Fruit fly (Drosophila melanogaster) whole organism, embryonic: ENCODE measurements around the gene Nse4.

ENCODE experiments used
- Adf1 ChIP-seq: fragments of 200-800 bp; sonication (Bioruptor generic); IDR thresholded peaks from 2 replicates; pipeline ENCODE4 v1.3.6; 2022; ENCODE audit warnings: missing biosample characterization, missing genetic modification characterization
- CG10366 ChIP-seq: fragments of 200-800 bp; sonication (Bioruptor generic); IDR thresholded peaks from 2 replicates; pipeline ENCODE4 v1.3.6; 2022; ENCODE audit warnings: missing biosample characterization, missing genetic modification characterization
- CG10979 ChIP-seq: fragments of 200-800 bp; sonication (Bioruptor generic); optimal IDR thresholded peaks from 2 replicates; lab custom pipeline; 2018; ENCODE audit warnings: missing biosample characterization, mild to moderate bottlenecking, missing genetic modification characterization, moderate library complexity
- CG11085 ChIP-seq: fragments of 200-800 bp; sonication (Bioruptor generic); IDR thresholded peaks from 2 replicates; pipeline ENCODE4 v1.3.6; 2022; ENCODE audit warnings: missing biosample characterization, missing genetic modification characterization
- CG13287 ChIP-seq: fragments of 200-800 bp; sonication (Bioruptor generic); IDR thresholded peaks from 2 replicates; pipeline ENCODE4 v1.3.6; 2022; ENCODE audit warnings: missing biosample characterization, missing genetic modification characterization; ENCODE audit not compliant: partially characterized antibody
- CG13624 ChIP-seq: fragments of 200-800 bp; sonication (Bioruptor generic); optimal IDR thresholded peaks from 2 replicates; lab custom pipeline; 2016; ENCODE audit warnings: missing biosample characterization, missing genetic modification characterization
- CG13894 ChIP-seq: fragments of 200-800 bp; sonication (Bioruptor generic); optimal IDR thresholded peaks from 3 replicates; lab custom pipeline; 2018; ENCODE audit warnings: missing biosample characterization, mild to moderate bottlenecking, missing genetic modification characterization, moderate library complexity
- CG14441 ChIP-seq: fragments of 200-800 bp; sonication (Bioruptor generic); IDR thresholded peaks from 2 replicates; pipeline ENCODE4 v1.3.6; 2022; ENCODE audit warnings: missing biosample characterization, missing genetic modification characterization
- CG15011 ChIP-seq: fragments of 200-800 bp; sonication (Bioruptor generic); optimal IDR thresholded peaks from 3 replicates; lab custom pipeline; 2018; ENCODE audit warnings: missing biosample characterization, mild to moderate bottlenecking, missing genetic modification characterization
- CG17186 ChIP-seq: fragments of 200-800 bp; sonication (Bioruptor generic); optimal IDR thresholded peaks from 3 replicates; lab custom pipeline; 2017; ENCODE audit warnings: missing biosample characterization, missing genetic modification reagents, missing genetic modification characterization
- CG17568 ChIP-seq: fragments of 200-800 bp; sonication (Bioruptor generic); optimal IDR thresholded peaks from 2 replicates; lab custom pipeline; 2018; ENCODE audit warnings: missing biosample characterization, mild to moderate bottlenecking, missing genetic modification characterization, moderate library complexity
- CG43689 ChIP-seq: fragments of 200-800 bp; sonication (Bioruptor generic); IDR thresholded peaks from 2 replicates; pipeline ENCODE4 v1.3.6; 2022; ENCODE audit warnings: missing biosample characterization, missing genetic modification characterization
- CG4854 ChIP-seq: fragments of 200-800 bp; sonication (Bioruptor generic); optimal IDR thresholded peaks from 2 replicates; lab custom pipeline; 2016; ENCODE audit warnings: missing biosample characterization, missing genetic modification characterization, inconsistent platforms
- CG8924 ChIP-seq: fragments of 200-800 bp; optimal IDR thresholded peaks from 3 replicates; lab custom pipeline; 2019; ENCODE audit warnings: missing biosample characterization, mild to moderate bottlenecking, missing genetic modification characterization, moderate library complexity
- CG9817 ChIP-seq: fragments of 200-800 bp; sonication (Bioruptor generic); optimal IDR thresholded peaks from 2 replicates; lab custom pipeline; 2018; ENCODE audit warnings: missing biosample characterization, mild to moderate bottlenecking, missing genetic modification characterization, moderate library complexity
- CoRest ChIP-seq: fragments of 200-800 bp; sonication (Bioruptor generic); optimal IDR thresholded peaks from 3 replicates; lab custom pipeline; 2018; ENCODE audit warnings: missing biosample characterization, mild to moderate bottlenecking, missing genetic modification characterization, moderate library complexity
- D19B ChIP-seq: fragments of 200-800 bp; sonication (Bioruptor generic); optimal IDR thresholded peaks from 2 replicates; lab custom pipeline; 2017; ENCODE audit warnings: missing biosample characterization, mild to moderate bottlenecking, missing genetic modification characterization
- Doc3 ChIP-seq: fragments of 200-800 bp; sonication (Bioruptor generic); IDR thresholded peaks from 3 replicates; pipeline ENCODE4 v1.3.6; 2022; ENCODE audit warnings: missing biosample characterization, missing genetic modification characterization; ENCODE audit not compliant: partially characterized antibody
- E2f2 ChIP-seq: fragments of 200-800 bp; sonication (Bioruptor generic); IDR thresholded peaks from 2 replicates; pipeline ENCODE4 v1.3.6; 2022; ENCODE audit warnings: missing biosample characterization, missing genetic modification characterization
- Elba2 ChIP-seq: fragments of 200-800 bp; sonication (Bioruptor generic); optimal IDR thresholded peaks from 3 replicates; lab custom pipeline; 2016; ENCODE audit warnings: missing biosample characterization, missing genetic modification characterization
- Ets97D ChIP-seq: fragments of 200-800 bp; sonication (Bioruptor generic); optimal IDR thresholded peaks from 3 replicates; lab custom pipeline; 2016; ENCODE audit warnings: missing biosample characterization, missing genetic modification characterization
- MESR4 ChIP-seq: fragments of 200-800 bp; sonication (Bioruptor generic); optimal IDR thresholded peaks from 2 replicates; lab custom pipeline; 2018; ENCODE audit warnings: missing biosample characterization, mild to moderate bottlenecking, missing genetic modification characterization, moderate library complexity
- NFAT ChIP-seq: fragments of 200-800 bp; sonication (Bioruptor generic); IDR thresholded peaks from 2 replicates; pipeline ENCODE4 v1.3.6; 2022; ENCODE audit warnings: missing biosample characterization, missing genetic modification characterization
- Oaz ChIP-seq: fragments of 200-800 bp; sonication (Bioruptor generic); IDR thresholded peaks from 2 replicates; pipeline ENCODE4 v1.3.6; 2022; ENCODE audit warnings: missing biosample characterization, missing genetic modification characterization
- Opbp ChIP-seq: fragments of 200-800 bp; sonication (Bioruptor generic); IDR thresholded peaks from 3 replicates; pipeline ENCODE4 v1.3.6; 2022; ENCODE audit warnings: missing biosample characterization, missing genetic modification characterization; ENCODE audit not compliant: partially characterized antibody
- PHDP ChIP-seq: fragments of 200-800 bp; sonication (Bioruptor generic); optimal IDR thresholded peaks from 3 replicates; lab custom pipeline; 2018; ENCODE audit warnings: missing biosample characterization, mild to moderate bottlenecking, missing genetic modification characterization, moderate library complexity
- Ravus ChIP-seq: fragments of 200-800 bp; sonication (Bioruptor generic); IDR thresholded peaks from 2 replicates; pipeline ENCODE4 v1.3.6; 2022; ENCODE audit warnings: missing biosample characterization, missing genetic modification characterization
- Trl ChIP-seq, 3 experiments: fragments of >200 bp in 2 of 3; fragments of 200-800 bp in 1 of 3; sonication (Bioruptor generic) in 1 of 3; optimal IDR thresholded peaks; 2 replicates in 1 of 3; 3 replicates in 2 of 3; lab custom pipeline; 2016 to 2017; ENCODE audit warnings: missing biosample characterization in 1 of 3, missing genetic modification characterization in 1 of 3
- YL-1 ChIP-seq: fragments of 200-800 bp; sonication (Bioruptor generic); optimal IDR thresholded peaks from 3 replicates; lab custom pipeline; 2017; ENCODE audit warnings: missing biosample characterization, mild to moderate bottlenecking, missing genetic modification characterization
- bab2 ChIP-seq: fragments of 200-800 bp; sonication (Bioruptor generic); optimal IDR thresholded peaks from 2 replicates; lab custom pipeline; 2016; ENCODE audit warnings: missing biosample characterization, missing genetic modification characterization
- bbx ChIP-seq: fragments of 200-800 bp; sonication (Bioruptor generic); IDR thresholded peaks from 2 replicates; pipeline ENCODE4 v1.3.6; 2022; ENCODE audit warnings: missing biosample characterization, missing genetic modification characterization; ENCODE audit not compliant: partially characterized antibody
- bcd ChIP-seq: fragments of 200-800 bp; sonication (Bioruptor generic); optimal IDR thresholded peaks from 2 replicates; lab custom pipeline; 2017; ENCODE audit warnings: missing biosample characterization, mild to moderate bottlenecking, missing genetic modification characterization
- cad ChIP-seq: fragments of >200 bp; optimal IDR thresholded peaks from 2 replicates; lab custom pipeline; 2017; ENCODE audit warnings: missing biosample characterization, missing genetic modification characterization
- cato ChIP-seq: fragments of 200-800 bp; sonication (Bioruptor generic); optimal IDR thresholded peaks from 2 replicates; lab custom pipeline; 2016; ENCODE audit warnings: missing biosample characterization, missing genetic modification characterization, borderline replicate concordance
- cg ChIP-seq: fragments of 200-800 bp; sonication (Bioruptor generic); optimal IDR thresholded peaks from 3 replicates; lab custom pipeline; 2019; ENCODE audit warnings: missing biosample characterization, mild to moderate bottlenecking, missing genetic modification characterization, moderate library complexity
- chif ChIP-seq, 2 experiments: fragments of 200-800 bp; sonication (Bioruptor generic); optimal IDR thresholded peaks; 3 replicates each; lab custom pipeline; 2016; ENCODE audit warnings: missing biosample characterization in 2 of 2, missing genetic modification characterization in 2 of 2
- dysf ChIP-seq: fragments of 200-800 bp; sonication (Bioruptor generic); IDR thresholded peaks from 3 replicates; pipeline ENCODE4 v1.3.6; 2022; ENCODE audit warnings: missing biosample characterization, missing genetic modification characterization
- gcm2 ChIP-seq: fragments of 200-800 bp; sonication (Bioruptor generic); optimal IDR thresholded peaks from 2 replicates; lab custom pipeline; 2016; ENCODE audit warnings: missing biosample characterization, missing genetic modification characterization
- mld ChIP-seq: fragments of 200-800 bp; sonication (Bioruptor generic); IDR thresholded peaks from 3 replicates; pipeline ENCODE4 v1.3.6; 2022; ENCODE audit warnings: missing biosample characterization, missing genetic modification characterization; ENCODE audit not compliant: partially characterized antibody
- pnt ChIP-seq: fragments of 200-800 bp; sonication (Bioruptor generic); optimal IDR thresholded peaks from 3 replicates; lab custom pipeline; 2016; ENCODE audit warnings: missing biosample characterization, missing genetic modification characterization
- psq ChIP-seq: fragments of 200-800 bp; sonication (Bioruptor generic); optimal IDR thresholded peaks from 2 replicates; lab custom pipeline; 2017; ENCODE audit warnings: missing biosample characterization, missing genetic modification characterization
- rib ChIP-seq: fragments of 200-800 bp; sonication (Bioruptor generic); IDR thresholded peaks from 2 replicates; pipeline ENCODE4 v1.3.6; 2022; ENCODE audit warnings: missing biosample characterization, missing genetic modification characterization
- run ChIP-seq: fragments of 200-800 bp; sonication (Bioruptor generic); optimal IDR thresholded peaks from 3 replicates; lab custom pipeline; 2018; ENCODE audit warnings: missing biosample characterization, mild to moderate bottlenecking, missing genetic modification characterization
- sens ChIP-seq: fragments of 200-800 bp; sonication (Bioruptor generic); peaks from one replicate; lab custom pipeline; 2016; ENCODE audit warnings: missing biosample characterization, missing genetic modification characterization
- sens-2 ChIP-seq: fragments of 200-800 bp; sonication (Bioruptor generic); IDR thresholded peaks from 2 replicates; pipeline ENCODE4 v1.3.6; 2022; ENCODE audit warnings: missing biosample characterization, missing genetic modification characterization
- so ChIP-seq: fragments of 200-800 bp; sonication (Bioruptor generic); IDR thresholded peaks from 3 replicates; pipeline ENCODE4 v1.3.6; 2022; ENCODE audit warnings: missing biosample characterization, missing genetic modification characterization
- sug ChIP-seq: fragments of 200-800 bp; optimal IDR thresholded peaks from 2 replicates; lab custom pipeline; 2019; ENCODE audit warnings: missing biosample characterization, mild to moderate bottlenecking, missing genetic modification characterization, moderate library complexity
- tup ChIP-seq: fragments of 200-800 bp; sonication (Bioruptor generic); optimal IDR thresholded peaks from 2 replicates; lab custom pipeline; 2016; ENCODE audit warnings: missing biosample characterization, mild to moderate bottlenecking, missing genetic modification characterization, moderate library complexity
- unc-4 ChIP-seq: fragments of 200-800 bp; sonication (Bioruptor generic); IDR thresholded peaks from 2 replicates; pipeline ENCODE4 v1.3.6; 2022; ENCODE audit warnings: missing biosample characterization, missing genetic modification characterization; ENCODE audit not compliant: partially characterized antibody

Nse4 gene

dm6 chr2L:10408122-10408576 is 31.1 kb upstream of the Nse4 start, which contains the start of the genes Ip259 and RpS27A (continued):
- TF ChIP-seq bbx (GFP tag; lab: Robert Waterston, UW) = peak; percentile 34; the same call in 1 of the 2 replicates
- peak; percentile 53; the same call in 1 of the 3 replicates for TF ChIP-seq so (GFP tag; lab: Robert Waterston, UW)
- TF ChIP-seq Adf1 (GFP tag; lab: Robert Waterston, UW) = peak; percentile 37
- no peak for TF ChIP-seq tup (GFP tag; lab: Kevin White, UChicago)
- peak; percentile 75 for TF ChIP-seq CG11085 (GFP tag; lab: Robert Waterston, UW)
- peak; percentile 53 to 75 for TF ChIP-seq chif (GFP tag; optimal IDR thresholded peaks at IDR 0.05; lab: Kevin White, UChicago)
- peak; percentile 100 for TF ChIP-seq MESR4 (GFP tag; lab: Kevin White, UChicago)
- peak; percentile 27 for TF ChIP-seq psq (GFP tag; lab: Kevin White, UChicago)
- no peak; the same call in 1 of the 2 replicates for TF ChIP-seq CG13287
- TF ChIP-seq cato (GFP tag; lab: Kevin White, UChicago) = peak; percentile 36
- no peak for TF ChIP-seq Elba2
- TF ChIP-seq sens-2 (GFP tag; lab: Robert Waterston, UW) = peak; percentile 86
- TF ChIP-seq pnt (GFP tag; lab: Kevin White, UChicago) = no peak
- peak; percentile 93 for TF ChIP-seq YL-1 (GFP tag; lab: Kevin White, UChicago)
- TF ChIP-seq rib (GFP tag; lab: Robert Waterston, UW) = 0 out of 2 replicates have a peak, but pooled peaks have one; percentile 59
- TF ChIP-seq CG9817 = peak; percentile 70
- peak; percentile 41 for TF ChIP-seq CG17186 (GFP tag; lab: Kevin White, UChicago)
- TF ChIP-seq Doc3 (GFP tag; lab: Robert Waterston, UW) = no peak
- no peak; the same call in 1 of the 2 replicates for TF ChIP-seq CG10366 (GFP tag; lab: Robert Waterston, UW)
- TF ChIP-seq Opbp (GFP tag; lab: Robert Waterston, UW) = no peak; the same call in 2 of the 3 replicates
- TF ChIP-seq CG4854 (GFP tag; lab: Kevin White, UChicago) = peak; percentile 57
- no peak for TF ChIP-seq cad (GFP tag; lab: Kevin White, UChicago)
- TF ChIP-seq Ets97D (GFP tag; lab: Kevin White, UChicago) = peak; percentile 99
- peak; percentile 56 for TF ChIP-seq D19B
- TF ChIP-seq CG13894 (tag; lab: Kevin White, UChicago) = no peak
- TF ChIP-seq CG15011 (GFP tag; lab: Kevin White, UChicago) = peak; percentile 69
- peak; percentile 89 for TF ChIP-seq bcd (GFP tag; lab: Kevin White, UChicago)
- TF ChIP-seq NFAT (GFP tag; lab: Robert Waterston, UW) = no peak; the same call in 1 of the 2 replicates
- TF ChIP-seq CG8924 = peak; percentile 61
- TF ChIP-seq sug (tag; lab: Kevin White, UChicago) = peak; percentile 75
- peak; percentile 74 for TF ChIP-seq sens (GFP tag; lab: Kevin White, UChicago)
- peak; percentile 27; the same call in 1 of the 2 replicates for TF ChIP-seq E2f2 (GFP tag; lab: Robert Waterston, UW)
- TF ChIP-seq gcm2 (GFP tag; lab: Kevin White, UChicago) = peak; percentile 10
- peak; percentile 57; the same call in 1 of the 2 replicates for TF ChIP-seq CG14441 (GFP tag; lab: Robert Waterston, UW)
- peak; percentile 1 for TF ChIP-seq bab2
- TF ChIP-seq Ravus (GFP tag; lab: Robert Waterston, UW) = no peak
- peak; percentile 65 for TF ChIP-seq CoRest
- TF ChIP-seq CG17568 = peak; percentile 64
- TF ChIP-seq run (tag; lab: Kevin White, UChicago) = no peak
- no peak for TF ChIP-seq unc-4 (GFP tag; lab: Robert Waterston, UW)
- 0 out of 2 replicates have a peak, but pooled peaks have one; percentile 23 for TF ChIP-seq Oaz (GFP tag; lab: Robert Waterston, UW)
- peak; percentile 57 for TF ChIP-seq CG10979 (tag; lab: Kevin White, UChicago)
- peak; percentile 77; the same call in 1 of the 3 replicates for TF ChIP-seq dysf
- TF ChIP-seq Trl (optimal IDR thresholded peaks at IDR 0.05; lab: Kevin White, UChicago) = no peak
- peak; percentile 78 for TF ChIP-seq Trl (GFP tag; optimal IDR thresholded peaks at IDR 0.05; lab: Kevin White, UChicago)
- no peak for TF ChIP-seq mld (GFP tag; lab: Robert Waterston, UW)
- peak; percentile 71 for TF ChIP-seq PHDP (tag; lab: Kevin White, UChicago)
- TF ChIP-seq CG13624 = peak; percentile 82
- TF ChIP-seq CG43689 = no peak
- no peak for TF ChIP-seq cg (GFP tag; lab: Kevin White, UChicago)
